Fruit fly (Drosophila melanogaster) whole organism, pupa: ENCODE measurements around the gene CG16965.
"Not testable (repeated sequence)": the region's sequence is repeated elsewhere in the genome, so short reads cannot be mapped to it uniquely, and the experiment has no call there.

Source experiments
- CG10348 ChIP-seq: fragments of 200-800 bp; sonication (Bioruptor generic); IDR thresholded peaks from 2 replicates; pipeline ENCODE4 v1.3.6; 2022; ENCODE audit warnings: missing biosample characterization, missing genetic modification characterization
- CG12605 ChIP-seq: fragments of 200-800 bp; sonication (Bioruptor generic); IDR thresholded peaks from 2 replicates; pipeline ENCODE4 v1.3.6; 2022; ENCODE audit warnings: missing biosample characterization, missing genetic modification characterization
- CG13204 ChIP-seq: fragments of 200-800 bp; sonication (Bioruptor generic); optimal IDR thresholded peaks from 2 replicates; lab custom pipeline; 2018; ENCODE audit warnings: missing biosample characterization, mild to moderate bottlenecking, missing genetic modification characterization, moderate library complexity
- CG14655 ChIP-seq: fragments of 200-800 bp; sonication (Bioruptor generic); optimal IDR thresholded peaks from 3 replicates; lab custom pipeline; 2017; ENCODE audit warnings: mild to moderate bottlenecking, missing biosample characterization, missing genetic modification reagents, missing genetic modification characterization
- CG15710 ChIP-seq: fragments of 200-800 bp; sonication (Bioruptor generic); optimal IDR thresholded peaks from 2 replicates; lab custom pipeline; 2018; ENCODE audit warnings: missing biosample characterization, mild to moderate bottlenecking, missing genetic modification characterization, moderate library complexity
- CG32121 ChIP-seq: fragments of 200-800 bp; sonication (Bioruptor generic); IDR thresholded peaks from 2 replicates; pipeline ENCODE4 v1.3.6; 2022; ENCODE audit warnings: missing biosample characterization, missing genetic modification characterization
- CG34367 ChIP-seq: fragments of 200-800 bp; sonication (Bioruptor generic); optimal IDR thresholded peaks from 2 replicates; lab custom pipeline; 2018; ENCODE audit warnings: missing biosample characterization, mild to moderate bottlenecking, missing genetic modification characterization
- CG4496 ChIP-seq: fragments of 200-800 bp; sonication (Bioruptor generic); IDR thresholded peaks from 3 replicates; pipeline ENCODE4 v1.3.6; 2022; ENCODE audit warnings: missing biosample characterization, missing genetic modification characterization
- CG8159 ChIP-seq: fragments of 200-800 bp; sonication (Bioruptor generic); optimal IDR thresholded peaks from 3 replicates; lab custom pipeline; 2018; ENCODE audit warnings: missing biosample characterization, mild to moderate bottlenecking, missing genetic modification characterization, moderate library complexity
- CG8301 ChIP-seq: fragments of 200-800 bp; sonication (Bioruptor generic); optimal IDR thresholded peaks from 2 replicates; lab custom pipeline; 2018; ENCODE audit warnings: missing biosample characterization, mild to moderate bottlenecking, missing genetic modification characterization
- CG9948 ChIP-seq: fragments of 200-800 bp; sonication (Bioruptor generic); optimal IDR thresholded peaks from 2 replicates; lab custom pipeline; 2018; ENCODE audit warnings: missing biosample characterization, mild to moderate bottlenecking, missing genetic modification characterization, moderate library complexity
- D1 ChIP-seq: fragments of 200-800 bp; sonication (Bioruptor generic); optimal IDR thresholded peaks from 2 replicates; lab custom pipeline; 2018; ENCODE audit warnings: missing biosample characterization, mild to moderate bottlenecking, missing genetic modification characterization, moderate library complexity
- EcR ChIP-seq: fragments of 200-800 bp; sonication (Bioruptor generic); optimal IDR thresholded peaks from 3 replicates; lab custom pipeline; 2019; ENCODE audit warnings: missing biosample characterization, missing genetic modification characterization, mild to moderate bottlenecking, moderate library complexity, missing genetic modification reagents
- Ets98B ChIP-seq: fragments of 200-800 bp; sonication (Bioruptor generic); IDR thresholded peaks from 2 replicates; pipeline ENCODE4 v1.3.6; 2022; ENCODE audit warnings: missing biosample characterization, missing genetic modification characterization
- Pif1A ChIP-seq: fragments of 200-800 bp; sonication (Bioruptor generic); optimal IDR thresholded peaks from 3 replicates; lab custom pipeline; 2016; ENCODE audit warnings: missing biosample characterization, missing genetic modification characterization
- fd96Ca ChIP-seq: fragments of 200-800 bp; sonication (Bioruptor generic); IDR thresholded peaks from 3 replicates; pipeline ENCODE4 v1.3.6; 2022; ENCODE audit warnings: missing biosample characterization, missing genetic modification characterization
- gl ChIP-seq: fragments of 200-800 bp; sonication (Bioruptor generic); optimal IDR thresholded peaks from 2 replicates; lab custom pipeline; 2018; ENCODE audit warnings: missing biosample characterization, mild to moderate bottlenecking, missing genetic modification characterization
- rn ChIP-seq: fragments of 200-800 bp; sonication (Bioruptor generic); IDR thresholded peaks from 2 replicates; pipeline ENCODE4 v1.3.6; 2022; ENCODE audit warnings: missing biosample characterization, missing genetic modification characterization

CG16965 gene

dm6 chr2L:11977721-11978120 lies 3.7 kb upstream of the CG16965 start:
- no peak for TF ChIP-seq CG10348
- 0 out of 3 replicates have a peak, but pooled peaks have one; percentile 20 for TF ChIP-seq CG4496 (GFP tag; lab: Robert Waterston, UW)
- TF ChIP-seq, all 21 proteins: peak for 1

dm6 chr2L:11980075-11980474 lies 1.3 kb upstream of the CG16965 start:
- TF ChIP-seq CG9948 = peak; percentile 9
- no peak for TF ChIP-seq fd96Ca (GFP tag; lab: Robert Waterston, UW)
- TF ChIP-seq CG8159 (tag; lab: Kevin White, UChicago) = peak; percentile 7

- TF ChIP-seq fd96Ca (GFP tag; lab: Robert Waterston, UW) (no peak), Ets98B (GFP tag; lab: Robert Waterston, UW) (peak; percentile 14; the same call in 1 of the 2 replicates)
Observed at dm6 chr2L:11987945-11988344, 6.6 kb downstream of the CG16965 start, which contains the start of the genes CG6686 and CG34163. Gene CG6686 (minus strand): TSS chr2L:11988039. Gene CG34163 (plus strand): TSS chr2L:11988270.

- TF ChIP-seq CG4496 (GFP tag; lab: Robert Waterston, UW) (0 out of 3 replicates have a peak, but pooled peaks have one; percentile 12), rn (no peak)
Observed at dm6 chr2L:11989210-11989609, 7.8 kb downstream of the CG16965 start.

dm6 chr2L:11989729-11990128 lies 8.3 kb downstream of the CG16965 start, which contains the start of the genes zuc and dgt2:
Gene zuc (minus strand): TSS chr2L:11989882.
Gene dgt2 (plus strand): TSS chr2L:11989936.
- TF ChIP-seq CG15710 (tag; lab: Kevin White, UChicago) (no peak), fd96Ca (GFP tag; lab: Robert Waterston, UW) (no peak), CG4496 (GFP tag; lab: Robert Waterston, UW) (no peak)

- no peak for TF ChIP-seq CG8159 (tag; lab: Kevin White, UChicago)
- TF ChIP-seq CG13204 (GFP tag; lab: Kevin White, UChicago) = no peak
- no peak for TF ChIP-seq Ets98B (GFP tag; lab: Robert Waterston, UW)
- TF ChIP-seq gl (tag; lab: Kevin White, UChicago) = no peak
- no peak for TF ChIP-seq Pif1A (GFP tag; lab: Kevin White, UChicago)
- TF ChIP-seq fd96Ca (GFP tag; lab: Robert Waterston, UW) = no peak
- TF ChIP-seq CG32121 (GFP tag; lab: Robert Waterston, UW) = no peak
- no peak for TF ChIP-seq rn
- TF ChIP-seq CG14655 (GFP tag; lab: Kevin White, UChicago) = no peak
- TF ChIP-seq CG8301 (tag; lab: Kevin White, UChicago) = no peak
- TF ChIP-seq CG12605 (GFP tag; lab: Robert Waterston, UW) = no peak
- no peak for TF ChIP-seq CG15710 (tag; lab: Kevin White, UChicago)
- no peak for TF ChIP-seq CG4496 (GFP tag; lab: Robert Waterston, UW)
- TF ChIP-seq CG34367 = no peak
- no peak for TF ChIP-seq D1 (tag; lab: Kevin White, UChicago)
Observed at dm6 chr2L:11990458-11991065, 9.2 kb downstream of the CG16965 start, which contains the start of gene escl. Gene escl (plus strand): TSS chr2L:11990927.

- TF ChIP-seq CG34367; CG9948; gl (tag; lab: Kevin White, UChicago): not testable (repeated sequence)
Observed at dm6 chr2L:11992602-11993001, 11.2 kb downstream of the CG16965 start, which contains the start of gene Ada1-2. Gene Ada1-2 (plus strand): TSS chr2L:11992902.

dm6 chr2L:11995332-11995790 lies 14.0 kb downstream of the CG16965 start, which contains the start of the genes CG18789 and Qtzl:
Gene CG18789 (minus strand): TSS chr2L:11995432.
Gene Qtzl (plus strand): TSS chr2L:11995740.
- TF ChIP-seq fd96Ca (GFP tag; lab: Robert Waterston, UW); D1 (tag; lab: Kevin White, UChicago); Ets98B (GFP tag; lab: Robert Waterston, UW): not testable (repeated sequence)

dm6 chr2L:11996509-11996908 lies 15.1 kb downstream of the CG16965 start, which contains the start of gene Ada1-1:
Gene Ada1-1 (plus strand): TSS chr2L:11996809.
- TF ChIP-seq CG8301 (tag; lab: Kevin White, UChicago); EcR (GFP tag; lab: Kevin White, UChicago); Pif1A (GFP tag; lab: Kevin White, UChicago): not testable (repeated sequence)
